Fruit fly (Drosophila melanogaster) whole organism, pupa: Measurements from ENCODE around the gene Prosbeta2.

Source experiments
- CG10348 ChIP-seq: fragments of 200-800 bp; sonication (Bioruptor generic); IDR thresholded peaks from 2 replicates; pipeline ENCODE4 v1.3.6; 2022; ENCODE audit warnings: missing biosample characterization, missing genetic modification characterization
- CG12605 ChIP-seq: fragments of 200-800 bp; sonication (Bioruptor generic); IDR thresholded peaks from 2 replicates; pipeline ENCODE4 v1.3.6; 2022; ENCODE audit warnings: missing biosample characterization, missing genetic modification characterization
- CG13204 ChIP-seq: fragments of 200-800 bp; sonication (Bioruptor generic); optimal IDR thresholded peaks from 2 replicates; lab custom pipeline; 2018; ENCODE audit warnings: missing biosample characterization, mild to moderate bottlenecking, missing genetic modification characterization, moderate library complexity
- CG14655 ChIP-seq: fragments of 200-800 bp; sonication (Bioruptor generic); optimal IDR thresholded peaks from 3 replicates; lab custom pipeline; 2017; ENCODE audit warnings: mild to moderate bottlenecking, missing biosample characterization, missing genetic modification reagents, missing genetic modification characterization
- CG15710 ChIP-seq: fragments of 200-800 bp; sonication (Bioruptor generic); optimal IDR thresholded peaks from 2 replicates; lab custom pipeline; 2018; ENCODE audit warnings: missing biosample characterization, mild to moderate bottlenecking, missing genetic modification characterization, moderate library complexity
- CG17806 ChIP-seq: fragments of 200-800 bp; sonication (Bioruptor generic); optimal IDR thresholded peaks from 2 replicates; lab custom pipeline; 2018; ENCODE audit warnings: missing biosample characterization, mild to moderate bottlenecking, missing genetic modification characterization, moderate library complexity
- CG32121 ChIP-seq: fragments of 200-800 bp; sonication (Bioruptor generic); IDR thresholded peaks from 2 replicates; pipeline ENCODE4 v1.3.6; 2022; ENCODE audit warnings: missing biosample characterization, missing genetic modification characterization
- CG34367 ChIP-seq: fragments of 200-800 bp; sonication (Bioruptor generic); optimal IDR thresholded peaks from 2 replicates; lab custom pipeline; 2018; ENCODE audit warnings: missing biosample characterization, mild to moderate bottlenecking, missing genetic modification characterization
- CG4496 ChIP-seq: fragments of 200-800 bp; sonication (Bioruptor generic); IDR thresholded peaks from 3 replicates; pipeline ENCODE4 v1.3.6; 2022; ENCODE audit warnings: missing biosample characterization, missing genetic modification characterization
- CG8159 ChIP-seq: fragments of 200-800 bp; sonication (Bioruptor generic); optimal IDR thresholded peaks from 3 replicates; lab custom pipeline; 2018; ENCODE audit warnings: missing biosample characterization, mild to moderate bottlenecking, missing genetic modification characterization, moderate library complexity
- CG8301 ChIP-seq: fragments of 200-800 bp; sonication (Bioruptor generic); optimal IDR thresholded peaks from 2 replicates; lab custom pipeline; 2018; ENCODE audit warnings: missing biosample characterization, mild to moderate bottlenecking, missing genetic modification characterization
- CG9948 ChIP-seq: fragments of 200-800 bp; sonication (Bioruptor generic); optimal IDR thresholded peaks from 2 replicates; lab custom pipeline; 2018; ENCODE audit warnings: missing biosample characterization, mild to moderate bottlenecking, missing genetic modification characterization, moderate library complexity
- D1 ChIP-seq: fragments of 200-800 bp; sonication (Bioruptor generic); optimal IDR thresholded peaks from 2 replicates; lab custom pipeline; 2018; ENCODE audit warnings: missing biosample characterization, mild to moderate bottlenecking, missing genetic modification characterization, moderate library complexity
- EcR ChIP-seq: fragments of 200-800 bp; sonication (Bioruptor generic); optimal IDR thresholded peaks from 3 replicates; lab custom pipeline; 2019; ENCODE audit warnings: missing biosample characterization, missing genetic modification characterization, mild to moderate bottlenecking, moderate library complexity, missing genetic modification reagents
- Ets98B ChIP-seq: fragments of 200-800 bp; sonication (Bioruptor generic); IDR thresholded peaks from 2 replicates; pipeline ENCODE4 v1.3.6; 2022; ENCODE audit warnings: missing biosample characterization, missing genetic modification characterization
- Pif1A ChIP-seq: fragments of 200-800 bp; sonication (Bioruptor generic); optimal IDR thresholded peaks from 3 replicates; lab custom pipeline; 2016; ENCODE audit warnings: missing biosample characterization, missing genetic modification characterization
- Pif1B ChIP-seq: fragments of 200-800 bp; sonication (Bioruptor generic); optimal IDR thresholded peaks from 3 replicates; lab custom pipeline; 2016; ENCODE audit warnings: missing biosample characterization, missing genetic modification characterization
- Snoo ChIP-seq: fragments of 200-800 bp; sonication (Bioruptor generic); optimal IDR thresholded peaks from 3 replicates; lab custom pipeline; 2017; ENCODE audit warnings: missing biosample characterization, mild to moderate bottlenecking, missing genetic modification characterization, inconsistent platforms
- fd96Ca ChIP-seq: fragments of 200-800 bp; sonication (Bioruptor generic); IDR thresholded peaks from 3 replicates; pipeline ENCODE4 v1.3.6; 2022; ENCODE audit warnings: missing biosample characterization, missing genetic modification characterization
- gl ChIP-seq: fragments of 200-800 bp; sonication (Bioruptor generic); optimal IDR thresholded peaks from 2 replicates; lab custom pipeline; 2018; ENCODE audit warnings: missing biosample characterization, mild to moderate bottlenecking, missing genetic modification characterization
- rn ChIP-seq: fragments of 200-800 bp; sonication (Bioruptor generic); IDR thresholded peaks from 2 replicates; pipeline ENCODE4 v1.3.6; 2022; ENCODE audit warnings: missing biosample characterization, missing genetic modification characterization

The Prosbeta2 gene

dm6 chr3L:14974513-14974912, 25.2 kb upstream of the Prosbeta2 start, which contains the start of gene Ocho:
Ocho (plus strand) TSS chr3L:14974848.
- TF ChIP-seq Pif1B (GFP tag; lab: Kevin White, UChicago) (no peak), CG14655 (no peak), rn (GFP tag; lab: Robert Waterston, UW) (no peak), CG9948 (no peak), CG15710 (tag; lab: Kevin White, UChicago) (no peak), gl (tag; lab: Kevin White, UChicago) (no peak), CG13204 (GFP tag; lab: Kevin White, UChicago) (no peak), CG8301 (tag; lab: Kevin White, UChicago) (no peak), CG17806 (tag; lab: Kevin White, UChicago) (no peak), D1 (tag; lab: Kevin White, UChicago) (no peak), Pif1A (no peak), CG34367 (tag; lab: Kevin White, UChicago) (no peak), CG8159 (tag; lab: Kevin White, UChicago) (no peak), fd96Ca (no peak)

dm6 chr3L:14974952-14975351, 24.8 kb upstream of the Prosbeta2 start:
- TF ChIP-seq CG10348 (GFP tag; lab: Robert Waterston, UW) = no peak
- TF ChIP-seq CG14655 = no peak
- no peak for TF ChIP-seq CG12605
- TF ChIP-seq CG32121 = no peak
- no peak for TF ChIP-seq EcR (GFP tag; lab: Kevin White, UChicago)
- TF ChIP-seq gl (tag; lab: Kevin White, UChicago) = no peak
- no peak for TF ChIP-seq Snoo (tag; lab: Kevin White, UChicago)

dm6 chr3L:14976026-14976425, 23.7 kb upstream of the Prosbeta2 start:
- no peak for TF ChIP-seq rn (GFP tag; lab: Robert Waterston, UW)
- no peak for TF ChIP-seq D1 (tag; lab: Kevin White, UChicago)
- TF ChIP-seq CG17806 (tag; lab: Kevin White, UChicago) = no peak
- TF ChIP-seq CG4496 (GFP tag; lab: Robert Waterston, UW) = no peak
- no peak for TF ChIP-seq EcR (GFP tag; lab: Kevin White, UChicago)
- TF ChIP-seq gl (tag; lab: Kevin White, UChicago) = no peak
- no peak for TF ChIP-seq CG9948
- TF ChIP-seq CG12605 = no peak
- no peak for TF ChIP-seq Pif1A
- TF ChIP-seq Ets98B (GFP tag; lab: Robert Waterston, UW) = no peak
- no peak for TF ChIP-seq Snoo (tag; lab: Kevin White, UChicago)
- TF ChIP-seq Pif1B (GFP tag; lab: Kevin White, UChicago) = no peak
- no peak for TF ChIP-seq CG15710 (tag; lab: Kevin White, UChicago)
- TF ChIP-seq CG8159 (tag; lab: Kevin White, UChicago) = no peak
- no peak for TF ChIP-seq CG32121
- TF ChIP-seq CG34367 (tag; lab: Kevin White, UChicago) = no peak
- TF ChIP-seq CG8301 (tag; lab: Kevin White, UChicago) = no peak
- no peak for TF ChIP-seq CG14655
- no peak for TF ChIP-seq CG10348 (GFP tag; lab: Robert Waterston, UW)
- TF ChIP-seq, all 21 proteins: peak for 0

- no peak for TF ChIP-seq D1 (tag; lab: Kevin White, UChicago)
- TF ChIP-seq CG12605 = no peak
- no peak for TF ChIP-seq gl (tag; lab: Kevin White, UChicago)
- TF ChIP-seq CG4496 (GFP tag; lab: Robert Waterston, UW) = peak; percentile 39; the same call in 1 of the 3 replicates
- TF ChIP-seq CG9948 = peak; percentile 71
- TF ChIP-seq Ets98B (GFP tag; lab: Robert Waterston, UW) = no peak; the same call in 1 of the 2 replicates
- peak; percentile 21 for TF ChIP-seq Pif1A
- no peak for TF ChIP-seq CG10348 (GFP tag; lab: Robert Waterston, UW)
- TF ChIP-seq EcR (GFP tag; lab: Kevin White, UChicago) = peak; percentile 87
- peak; percentile 27 for TF ChIP-seq Pif1B (GFP tag; lab: Kevin White, UChicago)
- peak; percentile 77 for TF ChIP-seq CG8159 (tag; lab: Kevin White, UChicago)
- peak; percentile 29 for TF ChIP-seq CG17806 (tag; lab: Kevin White, UChicago)
- no peak for TF ChIP-seq rn (GFP tag; lab: Robert Waterston, UW)
- no peak for TF ChIP-seq fd96Ca
- peak; percentile 64 for TF ChIP-seq Snoo (tag; lab: Kevin White, UChicago)
- TF ChIP-seq CG32121 = no peak
- TF ChIP-seq CG34367 (tag; lab: Kevin White, UChicago) = peak; percentile 21
- peak; percentile 2 for TF ChIP-seq CG8301 (tag; lab: Kevin White, UChicago)
- peak; percentile 73 for TF ChIP-seq CG15710 (tag; lab: Kevin White, UChicago)
- TF ChIP-seq CG14655 = peak; percentile 63
- peak; percentile 15 for TF ChIP-seq CG13204 (GFP tag; lab: Kevin White, UChicago)
Measured at dm6 chr3L:14977536-14978495, 21.9 kb upstream of the Prosbeta2 start.

- TF ChIP-seq CG32121 = peak; percentile 39
- TF ChIP-seq CG10348 (GFP tag; lab: Robert Waterston, UW) = no peak
- TF ChIP-seq fd96Ca = peak; percentile 73
- no peak for TF ChIP-seq gl (tag; lab: Kevin White, UChicago)
- TF ChIP-seq rn (GFP tag; lab: Robert Waterston, UW) = no peak
- TF ChIP-seq CG13204 (GFP tag; lab: Kevin White, UChicago) = peak; percentile 3
- no peak for TF ChIP-seq CG17806 (tag; lab: Kevin White, UChicago)
- no peak for TF ChIP-seq CG8301 (tag; lab: Kevin White, UChicago)
- TF ChIP-seq Snoo (tag; lab: Kevin White, UChicago) = no peak
- 0 out of 3 replicates have a peak, but pooled peaks have one; percentile 38 for TF ChIP-seq CG4496 (GFP tag; lab: Robert Waterston, UW)
- no peak for TF ChIP-seq Pif1A
- no peak for TF ChIP-seq CG12605
- TF ChIP-seq CG34367 (tag; lab: Kevin White, UChicago) = no peak
- no peak for TF ChIP-seq CG8159 (tag; lab: Kevin White, UChicago)
- no peak for TF ChIP-seq CG15710 (tag; lab: Kevin White, UChicago)
- TF ChIP-seq CG9948 = no peak
- no peak for TF ChIP-seq Pif1B (GFP tag; lab: Kevin White, UChicago)
- TF ChIP-seq CG14655 = no peak
- 0 out of 2 replicates have a peak, but pooled peaks have one; percentile 24 for TF ChIP-seq Ets98B (GFP tag; lab: Robert Waterston, UW)
- TF ChIP-seq EcR (GFP tag; lab: Kevin White, UChicago) = peak; percentile 98
- no peak for TF ChIP-seq D1 (tag; lab: Kevin White, UChicago)
Measured at dm6 chr3L:14978496-14978894, 21.3 kb upstream of the Prosbeta2 start.
